Fruit fly (Drosophila melanogaster): ENCODE measurements around the gene Oseg5.

DNA sequence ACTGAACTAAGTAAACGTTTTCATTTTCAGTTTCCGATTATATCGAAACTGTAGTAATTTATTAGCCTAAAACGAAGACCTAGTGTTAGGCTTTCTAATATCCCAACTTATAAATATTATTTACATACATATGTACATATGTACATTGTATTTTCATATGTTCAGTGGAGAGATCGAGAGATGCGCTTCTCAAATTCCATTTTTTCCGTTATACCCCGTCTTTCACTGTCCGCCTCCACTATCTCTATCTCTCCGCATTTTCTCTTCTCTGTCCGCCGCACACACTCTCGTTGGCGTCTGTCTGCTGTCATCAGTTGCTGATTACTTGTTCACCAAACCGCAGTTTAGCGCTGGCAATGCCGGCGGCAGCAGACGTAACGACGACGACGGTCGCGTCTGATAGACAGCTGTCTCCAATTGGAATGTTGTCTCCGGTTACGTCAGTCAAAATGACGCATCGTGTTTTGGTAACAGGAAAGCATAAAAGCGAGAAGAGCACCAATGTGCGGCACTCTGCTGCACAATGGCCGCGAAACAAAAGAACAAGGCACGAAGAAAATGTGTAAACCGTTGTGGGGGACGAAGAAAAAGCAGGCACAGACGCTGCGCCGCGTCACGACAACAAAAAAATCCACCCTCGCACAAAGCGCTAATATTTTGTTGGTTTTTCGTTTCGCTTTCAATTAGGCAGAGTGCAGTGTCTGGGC is 13.0 kb downstream of the Oseg5 start, which contains the start of gene CG9331:
- TF ChIP-seq Eip75B (GFP tag; optimal IDR thresholded peaks at IDR 0.05) (no peak), acj6 (GFP tag; optimal IDR thresholded peaks at IDR 0.05) (no peak), CG11762 (GFP tag; optimal IDR thresholded peaks at IDR 0.05; ENCODE audit: insufficient read depth) (no peak), Hr39 (GFP tag; optimal IDR thresholded peaks at IDR 0.05) (no peak), CG6808 (GFP tag; optimal IDR thresholded peaks at IDR 0.05) (no peak), CG8319 (GFP tag; optimal IDR thresholded peaks at IDR 0.05) (no peak), CG6792 (GFP tag; optimal IDR thresholded peaks at IDR 0.05) (no peak), CG16779 (tag; optimal IDR thresholded peaks at IDR 0.05) (no peak), CG32006 (GFP tag; optimal IDR thresholded peaks at IDR 0.05) (no peak), lz (GFP tag; optimal IDR thresholded peaks at IDR 0.05) (no peak), CG31627 (GFP tag; optimal IDR thresholded peaks at IDR 0.05) (no peak)

All from whole organism, prepupa.